Worm (Caenorhabditis elegans): ENCODE results near the gene T24E12.1.

T24E12.1 gene

DNA sequence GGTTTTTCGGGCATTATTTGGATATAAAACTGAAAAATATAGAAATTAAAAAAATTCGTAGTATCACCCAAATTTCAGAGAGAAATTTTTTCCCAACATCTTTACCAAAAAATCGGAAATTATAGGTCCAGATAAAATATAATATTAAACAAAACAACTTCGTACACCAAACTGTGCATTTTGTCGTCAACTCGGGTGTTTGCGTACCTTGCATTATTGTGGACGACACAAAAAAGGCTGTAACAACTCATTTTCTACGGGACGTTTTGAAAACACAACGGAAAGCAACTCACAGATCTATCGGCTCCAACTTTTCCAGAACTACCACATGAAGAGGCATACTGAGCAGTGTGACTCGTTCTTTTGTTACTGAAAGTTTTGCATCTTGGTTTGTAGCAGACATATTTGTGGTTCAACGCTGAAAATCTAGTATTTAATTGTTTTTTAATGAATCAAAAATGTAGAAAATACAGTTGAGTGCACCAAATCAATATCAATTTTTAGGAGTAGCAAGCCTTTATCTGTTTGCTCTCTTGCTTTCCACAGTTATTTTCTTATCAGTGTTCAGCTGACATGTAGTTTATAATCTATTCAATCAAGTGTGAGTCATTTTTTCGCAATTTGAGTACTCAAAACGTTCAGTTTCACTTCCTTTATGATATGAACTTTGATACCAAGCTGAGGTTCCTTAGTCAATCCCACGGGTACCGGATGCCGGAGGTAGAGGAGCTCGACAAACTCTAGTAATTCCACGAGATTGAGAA lies 30.3 kb downstream of the T24E12.1 start:
- TF ChIP-seq ceh-82 (tag; optimal IDR thresholded peaks at IDR 0.05) (no peak), spr-3 (GFP tag; optimal IDR thresholded peaks at IDR 0.05) (no peak), F44E2.7 (GFP tag; IDR thresholded peaks at IDR 0.05) (no peak), ctbp-1 (GFP tag; IDR thresholded peaks at IDR 0.05) (no peak), gei-8 (GFP tag; optimal IDR thresholded peaks at IDR 0.05) (no peak), sdz-12 (GFP tag; optimal IDR thresholded peaks at IDR 0.05) (no peak), nhr-28 (tag; optimal IDR thresholded peaks at IDR 0.05) (peak; percentile 74), lin-29 (GFP tag; IDR thresholded peaks at IDR 0.05) (no peak), duxl-1 (tag; optimal IDR thresholded peaks at IDR 0.05; ENCODE audit: poor library complexity) (no peak), ama-1 (optimal IDR thresholded peaks at IDR 0.05) (no peak), lim-7 (GFP tag; IDR thresholded peaks at IDR 0.05) (no peak), F37D6.2 (tag; optimal IDR thresholded peaks at IDR 0.05) (no peak), mdt-29 (GFP tag; IDR thresholded peaks at IDR 0.05) (no peak), ztf-7 (tag; optimal IDR thresholded peaks at IDR 0.05) (no peak), ces-1 (GFP tag; optimal IDR thresholded peaks at IDR 0.05) (no peak), nhr-11 (tag; optimal IDR thresholded peaks at IDR 0.05) (no peak), rbr-2 (tag; optimal IDR thresholded peaks at IDR 0.05) (no peak), dve-1 (tag; optimal IDR thresholded peaks at IDR 0.05; ENCODE audit: insufficient read depth) (peak; percentile 49), hmg-1.1 (GFP tag; IDR thresholded peaks at IDR 0.05) (no peak), madf-9 (GFP tag; conservative IDR thresholded peaks at IDR 0.05) (no peak), nhr-48 (tag; optimal IDR thresholded peaks at IDR 0.05) (no peak), daf-19 (GFP tag; conservative IDR thresholded peaks at IDR 0.05) (no peak), arid-1 (GFP tag; conservative IDR thresholded peaks at IDR 0.05) (no peak), vab-7 (GFP tag; IDR thresholded peaks at IDR 0.05) (no peak), T20F7.1 (GFP tag; optimal IDR thresholded peaks at IDR 0.05) (no peak), spr-1 (tag; optimal IDR thresholded peaks at IDR 0.05) (no peak), hlh-30 (tag; optimal IDR thresholded peaks at IDR 0.05; ENCODE audit: insufficient read depth) (no peak), unc-130 (GFP tag; optimal IDR thresholded peaks at IDR 0.05) (no peak), zag-1 (tag; optimal IDR thresholded peaks at IDR 0.05) (no peak), set-16 (GFP tag; IDR thresholded peaks at IDR 0.05) (no peak), nhr-10 (tag; optimal IDR thresholded peaks at IDR 0.05) (no peak), nhr-41 (GFP tag; IDR thresholded peaks at IDR 0.05) (no peak), jun-1 (tag; optimal IDR thresholded peaks at IDR 0.05) (no peak), Y75B8A.6 (GFP tag; IDR thresholded peaks at IDR 0.05) (no peak), ceh-44 (GFP tag; IDR thresholded peaks at IDR 0.05) (no peak), cey-2 (tag; optimal IDR thresholded peaks at IDR 0.05; ENCODE audit: borderline replicate concordance, insufficient read depth) (no peak), saeg-2 (GFP tag; IDR thresholded peaks at IDR 0.05) (no peak), dmd-6 (GFP tag; IDR thresholded peaks at IDR 0.05) (peak; percentile 57), nhr-42 (GFP tag; IDR thresholded peaks at IDR 0.05) (no peak), T26A8.4 (GFP tag; IDR thresholded peaks at IDR 0.05) (no peak), dpl-1 (GFP tag; optimal IDR thresholded peaks at IDR 0.05) (no peak), lsy-2 (tag; optimal IDR thresholded peaks at IDR 0.05) (peak in 1 of 2 experiments; percentile 23), lin-1 (GFP tag; IDR thresholded peaks at IDR 0.05) (0 out of 2 replicates have a peak, but pooled peaks have one; percentile 23), hlh-11 (tag; optimal IDR thresholded peaks at IDR 0.05) (peak; percentile 45), R02D3.7 (tag; optimal IDR thresholded peaks at IDR 0.05) (no peak), mdl-1 (tag; optimal IDR thresholded peaks at IDR 0.05) (no peak), tra-1 (GFP tag; IDR thresholded peaks at IDR 0.05) (no peak), dmd-9 (GFP tag; IDR thresholded peaks at IDR 0.05) (no peak), snpc-4 (tag; optimal IDR thresholded peaks at IDR 0.05) (no peak), nhr-77 (tag; optimal IDR thresholded peaks at IDR 0.05) (no peak), pqm-1 (tag; optimal IDR thresholded peaks at IDR 0.05) (peak; percentile 85)

All from whole organism, L4 larva.